Worm (Caenorhabditis elegans) whole organism, young adult: ENCODE data around the gene ehs-1.
"Not testable (repeated sequence)": the region's sequence is repeated elsewhere in the genome, so short reads cannot be mapped to it uniquely, and the experiment has no call there.

Source experiments
- ZK185.1 ChIP-seq: sonication (generic microtip); optimal IDR thresholded peaks from 2 replicates; lab custom pipeline; 2016; ENCODE audit warnings: mild to moderate bottlenecking, missing genetic modification characterization, missing compliant biosample characterization; ENCODE audit not compliant: poor library complexity, severe bottlenecking
- aptf-2 ChIP-seq: fragments of 200-800 bp; sonication (Bioruptor generic); conservative IDR thresholded peaks from 2 replicates; pipeline ENCODE4 v1.3.6; 2022; ENCODE audit warnings: missing genetic modification reagents, missing genetic modification characterization, missing compliant biosample characterization
- attf-6 ChIP-seq: fragments of 200-800 bp; sonication (Bioruptor generic); IDR thresholded peaks from 2 replicates; pipeline ENCODE4 v1.3.6; 2022; ENCODE audit warnings: missing genetic modification reagents, missing genetic modification characterization, missing compliant biosample characterization
- egl-18 ChIP-seq: fragments of 200-800 bp; sonication (Bioruptor generic); IDR thresholded peaks from 2 replicates; pipeline ENCODE4 v1.3.6; 2022; ENCODE audit warnings: missing genetic modification reagents, missing genetic modification characterization, missing compliant biosample characterization
- lin-26 ChIP-seq: fragments of 200-800 bp; sonication (Bioruptor generic); IDR thresholded peaks from 2 replicates; pipeline ENCODE4 v1.3.6; 2022; ENCODE audit warnings: missing genetic modification reagents, missing genetic modification characterization, missing compliant biosample characterization
- repo-1 ChIP-seq: sonication (generic microtip); optimal IDR thresholded peaks from 2 replicates; lab custom pipeline; 2017; ENCODE audit warnings: mild to moderate bottlenecking, missing genetic modification characterization, missing compliant biosample characterization
- snpc-4 ChIP-seq, 5 experiments: fragments of 150-350 bp in 1 of 5; sonication (generic microtip) in 4 of 5; optimal IDR thresholded peaks; 2 replicates each; lab custom pipeline; 2014 to 2018; ENCODE audit warnings: missing genetic modification characterization in 5 of 5, missing biosample characterization in 3 of 5, antibody characterized with exemption in 2 of 5, mild to moderate bottlenecking in 2 of 5, missing compliant biosample characterization in 2 of 5, missing genotype in 2 of 5, moderate library complexity in 2 of 5, missing genetic modification reagents in 1 of 5

- not testable (repeated sequence) for TF ChIP-seq attf-6 (GFP tag; lab: Robert Waterston, UW); snpc-4 (GFP tag; optimal IDR thresholded peaks at IDR 0.05; lab: Kevin White, UChicago); snpc-4 (tag; optimal IDR thresholded peaks at IDR 0.05; lab: Kevin White, UChicago); ZK185.1; egl-18 (GFP tag; lab: Robert Waterston, UW); repo-1 (tag; lab: Kevin White, UChicago); aptf-2 (GFP tag; lab: Robert Waterston, UW); lin-26 (GFP tag; lab: Robert Waterston, UW)
Measured at ce11 chrII:5815382-5815781, 5.1 kb upstream of the ehs-1 start, which contains the start of gene wago-5.
